4 worm cellular contexts compared by ENCODE assay signal in genomic region chrX:4136547-4137311, ce11.
TF ChIP-seq lines count a peak whose summit lies in the region.

No protein-coding gene starts in this region.

TF ChIP-seq in whole organism, L1 larva, 84 proteins besides CTCF, POLR2A, EP300 and RAD21:
- peak; percentile 18 for TF ChIP-seq nhr-85 (tag; lab: Kevin White, UChicago)
- TF ChIP-seq lin-15B (tag; optimal IDR thresholded peaks at IDR 0.05; lab: Kevin White, UChicago) = no peak

TF ChIP-seq in whole organism, L2 larva, 48 proteins besides CTCF, POLR2A, EP300 and RAD21:
- TF ChIP-seq lin-11 (tag; optimal IDR thresholded peaks at IDR 0.05; lab: Kevin White, UChicago) = no peak
- peak; percentile 41 for TF ChIP-seq nhr-129 (tag; optimal IDR thresholded peaks at IDR 0.05; lab: Kevin White, UChicago)

TF ChIP-seq in whole organism, L4 larva, 104 proteins besides CTCF, POLR2A, EP300 and RAD21:
- TF ChIP-seq snpc-4 (tag; optimal IDR thresholded peaks at IDR 0.05; lab: Kevin White, UChicago) (no peak), ces-1 (GFP tag; optimal IDR thresholded peaks at IDR 0.05; lab: Kevin White, UChicago) (no peak), Y105C5A.15 (GFP tag; IDR thresholded peaks at IDR 0.05; lab: Robert Waterston, UW) (no peak), T26A8.4 (GFP tag; IDR thresholded peaks at IDR 0.05; lab: Robert Waterston, UW) (0 out of 2 replicates have a peak, but pooled peaks have one; percentile 8), hlh-30 (tag; optimal IDR thresholded peaks at IDR 0.05; lab: Kevin White, UChicago; ENCODE audit: insufficient read depth) (peak; percentile 63), aha-1 (tag; lab: Kevin White, UChicago) (peak; percentile 93), mdl-1 (tag; optimal IDR thresholded peaks at IDR 0.05; lab: Kevin White, UChicago) (peak in 1 of 2 experiments; percentile 43), daf-16 (GFP tag; optimal IDR thresholded peaks at IDR 0.05; lab: Kevin White, UChicago) (no peak), daf-16 (tag; optimal IDR thresholded peaks at IDR 0.05; lab: Kevin White, UChicago) (peak; percentile 53), F49E8.2 (tag; optimal IDR thresholded peaks at IDR 0.05; lab: Kevin White, UChicago; ENCODE audit: borderline replicate concordance) (no peak), hlh-11 (tag; optimal IDR thresholded peaks at IDR 0.05; lab: Kevin White, UChicago) (peak; percentile 12), mxl-3 (GFP tag; optimal IDR thresholded peaks at IDR 0.05; lab: Kevin White, UChicago) (peak; percentile 46), nhr-42 (GFP tag; IDR thresholded peaks at IDR 0.05; lab: Robert Waterston, UW) (0 out of 2 replicates have a peak, but pooled peaks have one; percentile 17)

TF ChIP-seq in whole organism, young adult, 124 proteins besides CTCF, POLR2A, EP300 and RAD21:
- no peak for TF ChIP-seq K12H6.12 (tag; optimal IDR thresholded peaks at IDR 0.05; lab: Kevin White, UChicago)
- TF ChIP-seq nfyb-1 (GFP tag; IDR thresholded peaks at IDR 0.05; lab: Robert Waterston, UW) = peak; percentile 32; the same call in 1 of the 2 replicates
- no peak for TF ChIP-seq ZK185.1 (tag; optimal IDR thresholded peaks at IDR 0.05; lab: Kevin White, UChicago; ENCODE audit: poor library complexity, severe bottlenecking)
